Fruit fly (Drosophila melanogaster) whole organism, embryonic: ENCODE results near the gene CG6724.
A peak's percentile ranks its signal among the peaks of the same experiment; 100 is the strongest.

Experiments used
- Abd-B ChIP-seq: fragments of 200-800 bp; sonication (Bioruptor generic); optimal IDR thresholded peaks from 2 replicates; lab custom pipeline; 2018; ENCODE audit warnings: missing biosample characterization, mild to moderate bottlenecking, missing genetic modification characterization, moderate library complexity
- Ada2b ChIP-seq: fragments of 200-800 bp; sonication (Bioruptor generic); IDR thresholded peaks from 2 replicates; pipeline ENCODE4 v1.3.6; 2022; ENCODE audit warnings: missing biosample characterization, missing genetic modification characterization
- Asciz ChIP-seq: fragments of 200-800 bp; sonication (Bioruptor generic); optimal IDR thresholded peaks from 2 replicates; lab custom pipeline; 2017; ENCODE audit warnings: missing biosample characterization, mild to moderate bottlenecking, missing genetic modification characterization, missing genetic modification reagents
- Awh ChIP-seq: fragments of 200-800 bp; sonication (Bioruptor generic); IDR thresholded peaks from 2 replicates; pipeline ENCODE4, ENCODE4 v1.3.6; 2022; ENCODE audit warnings: missing biosample characterization, missing genetic modification characterization
- C15 ChIP-seq: fragments of 200-800 bp; sonication (Bioruptor generic); IDR thresholded peaks from 3 replicates; pipeline ENCODE4 v1.3.6; 2022; ENCODE audit warnings: missing biosample characterization, missing genetic modification characterization
- CG10321 ChIP-seq: fragments of 200-800 bp; sonication (Bioruptor generic); IDR thresholded peaks from 2 replicates; pipeline ENCODE4 v1.3.6; 2022; ENCODE audit warnings: missing biosample characterization, missing genetic modification characterization
- CG12219 ChIP-seq: fragments of 200-800 bp; sonication (Bioruptor generic); optimal IDR thresholded peaks from 3 replicates; lab custom pipeline; 2018; ENCODE audit warnings: missing biosample characterization, mild to moderate bottlenecking, missing genetic modification characterization
- CG12236 ChIP-seq: fragments of 200-800 bp; sonication (Bioruptor generic); optimal IDR thresholded peaks from 2 replicates; lab custom pipeline; 2016; ENCODE audit warnings: missing biosample characterization, missing genetic modification characterization
- CG12942 ChIP-seq: fragments of 200-800 bp; sonication (Bioruptor generic); optimal IDR thresholded peaks from 3 replicates; lab custom pipeline; 2016; ENCODE audit warnings: missing biosample characterization, missing genetic modification characterization
- CG15601 ChIP-seq: fragments of 200-800 bp; sonication (Bioruptor generic); optimal IDR thresholded peaks from 3 replicates; lab custom pipeline; 2019; ENCODE audit warnings: missing biosample characterization, mild to moderate bottlenecking, missing genetic modification characterization, moderate library complexity
- CG17361 ChIP-seq: fragments of 200-800 bp; sonication (Bioruptor generic); IDR thresholded peaks from 3 replicates; pipeline ENCODE4 v1.3.6; 2022; ENCODE audit warnings: missing biosample characterization, missing genetic modification characterization
- CG17829 ChIP-seq: fragments of 200-800 bp; optimal IDR thresholded peaks from 2 replicates; lab custom pipeline; 2019; ENCODE audit warnings: missing biosample characterization, mild to moderate bottlenecking, missing genetic modification characterization, moderate library complexity
- CG2202 ChIP-seq: fragments of 200-800 bp; sonication (Bioruptor generic); optimal IDR thresholded peaks from 2 replicates; lab custom pipeline; 2018; ENCODE audit warnings: missing biosample characterization, mild to moderate bottlenecking, missing genetic modification characterization
- CG2678 ChIP-seq: fragments of 200-800 bp; sonication (Bioruptor generic); optimal IDR thresholded peaks from 3 replicates; lab custom pipeline; 2019; ENCODE audit warnings: missing biosample characterization, mild to moderate bottlenecking, missing genetic modification characterization, moderate library complexity
- CG2889 ChIP-seq: fragments of 200-800 bp; sonication (Bioruptor generic); IDR thresholded peaks from 3 replicates; pipeline ENCODE4 v1.3.6; 2022; ENCODE audit warnings: missing biosample characterization, missing genetic modification characterization
- CG3726 ChIP-seq: fragments of 200-800 bp; sonication (Bioruptor generic); IDR thresholded peaks from 3 replicates; pipeline ENCODE4, ENCODE4 v1.3.6; 2022; ENCODE audit warnings: missing biosample characterization, missing genetic modification characterization
- CG3838 ChIP-seq: fragments of 200-800 bp; sonication (Bioruptor generic); optimal IDR thresholded peaks from 3 replicates; lab custom pipeline; 2016; ENCODE audit warnings: missing biosample characterization, missing genetic modification characterization
- CG4730 ChIP-seq: fragments of 200-800 bp; sonication (Bioruptor generic); IDR thresholded peaks from 2 replicates; pipeline ENCODE4 v1.3.6; 2022; ENCODE audit warnings: missing biosample characterization, missing genetic modification characterization
- CG7745 ChIP-seq: fragments of 200-800 bp; sonication (Bioruptor generic); optimal IDR thresholded peaks from 2 replicates; lab custom pipeline; 2018; ENCODE audit warnings: missing biosample characterization, mild to moderate bottlenecking, missing genetic modification characterization, moderate library complexity
- CG7928 ChIP-seq: fragments of 200-800 bp; sonication (Bioruptor generic); optimal IDR thresholded peaks from 2 replicates; lab custom pipeline; 2017; ENCODE audit warnings: missing biosample characterization, mild to moderate bottlenecking, missing genetic modification characterization
- CG8359 ChIP-seq: fragments of 200-800 bp; sonication (Bioruptor generic); optimal IDR thresholded peaks from 2 replicates; lab custom pipeline; 2017; ENCODE audit warnings: missing biosample characterization, mild to moderate bottlenecking, missing genetic modification characterization, borderline replicate concordance
- CG8944 ChIP-seq: fragments of 200-800 bp; sonication (Bioruptor generic); optimal IDR thresholded peaks from 3 replicates; lab custom pipeline; 2016; ENCODE audit warnings: missing biosample characterization, missing genetic modification characterization
- CHES-1-like ChIP-seq: fragments of 200-800 bp; sonication (Bioruptor generic); optimal IDR thresholded peaks from 2 replicates; lab custom pipeline; 2016; ENCODE audit warnings: missing biosample characterization, missing genetic modification characterization
- CkIIα-i1 ChIP-seq: fragments of 200-800 bp; sonication (Bioruptor generic); IDR thresholded peaks from 2 replicates; pipeline ENCODE4 v1.3.6; 2022; ENCODE audit warnings: missing biosample characterization, missing genetic modification characterization
- Dp ChIP-seq: fragments of 200-800 bp; sonication (Bioruptor generic); optimal IDR thresholded peaks from 2 replicates; lab custom pipeline; 2018; ENCODE audit warnings: missing biosample characterization, mild to moderate bottlenecking, missing genetic modification characterization, moderate library complexity
- Fer3 ChIP-seq: fragments of 200-800 bp; sonication (Bioruptor generic); optimal IDR thresholded peaks from 2 replicates; lab custom pipeline; 2018; ENCODE audit warnings: missing biosample characterization, mild to moderate bottlenecking, missing genetic modification characterization, moderate library complexity
- HmgD ChIP-seq: fragments of 200-800 bp; sonication (Bioruptor generic); optimal IDR thresholded peaks from 3 replicates; lab custom pipeline; 2016; ENCODE audit warnings: missing biosample characterization, missing genetic modification characterization
- Hmr ChIP-seq: fragments of 200-800 bp; sonication (Bioruptor generic); optimal IDR thresholded peaks from 3 replicates; lab custom pipeline; 2017; ENCODE audit warnings: mild to moderate bottlenecking, missing biosample characterization, missing genetic modification reagents, missing genetic modification characterization
- Hr3 ChIP-seq: fragments of 200-800 bp; sonication (Bioruptor generic); optimal IDR thresholded peaks from 3 replicates; lab custom pipeline; 2016; ENCODE audit warnings: missing biosample characterization, missing genetic modification characterization
- Mad ChIP-seq: fragments of 200-800 bp; sonication (Bioruptor generic); optimal IDR thresholded peaks from 2 replicates; lab custom pipeline; 2016; ENCODE audit warnings: missing biosample characterization, missing genetic modification characterization
- NfI ChIP-seq: fragments of 200-800 bp; sonication (Bioruptor generic); optimal IDR thresholded peaks from 3 replicates; lab custom pipeline; 2018; ENCODE audit warnings: missing biosample characterization, mild to moderate bottlenecking, missing genetic modification characterization, moderate library complexity
- Opbp ChIP-seq: fragments of 200-800 bp; sonication (Bioruptor generic); IDR thresholded peaks from 3 replicates; pipeline ENCODE4 v1.3.6; 2022; ENCODE audit warnings: missing biosample characterization, missing genetic modification characterization; ENCODE audit not compliant: partially characterized antibody
- Six4 ChIP-seq: fragments of 200-800 bp; sonication (Bioruptor generic); optimal IDR thresholded peaks from 2 replicates; lab custom pipeline; 2016; ENCODE audit warnings: missing biosample characterization, missing genetic modification characterization
- YL-1 ChIP-seq: fragments of 200-800 bp; sonication (Bioruptor generic); optimal IDR thresholded peaks from 3 replicates; lab custom pipeline; 2017; ENCODE audit warnings: missing biosample characterization, mild to moderate bottlenecking, missing genetic modification characterization
- ac ChIP-seq: fragments of 200-800 bp; sonication (Bioruptor generic); optimal IDR thresholded peaks from 3 replicates; lab custom pipeline; 2017; ENCODE audit warnings: missing biosample characterization, mild to moderate bottlenecking, missing genetic modification characterization
- amos ChIP-seq: fragments of 200-800 bp; sonication (Bioruptor generic); IDR thresholded peaks from 2 replicates; pipeline ENCODE4 v1.3.6; 2022; ENCODE audit warnings: missing biosample characterization, missing genetic modification characterization; ENCODE audit not compliant: partially characterized antibody
- ase ChIP-seq: fragments of 200-800 bp; sonication (Bioruptor generic); IDR thresholded peaks from 3 replicates; pipeline ENCODE4 v1.3.6; 2022; ENCODE audit warnings: missing biosample characterization, missing genetic modification characterization
- btn ChIP-seq: fragments of 200-800 bp; sonication (Bioruptor generic); optimal IDR thresholded peaks from 2 replicates; lab custom pipeline; 2016; ENCODE audit warnings: missing biosample characterization, missing genetic modification characterization
- cas ChIP-seq: fragments of 200-800 bp; sonication (Bioruptor generic); IDR thresholded peaks from 2 replicates; pipeline ENCODE4 v1.3.6; 2022; ENCODE audit warnings: missing biosample characterization, missing genetic modification characterization
- dan ChIP-seq: fragments of 200-800 bp; sonication (Bioruptor generic); IDR thresholded peaks from 2 replicates; pipeline ENCODE4 v1.3.6; 2022; ENCODE audit warnings: missing biosample characterization, missing genetic modification characterization
- ems ChIP-seq: fragments of 200-800 bp; sonication (Bioruptor generic); optimal IDR thresholded peaks from 3 replicates; lab custom pipeline; 2016; ENCODE audit warnings: missing biosample characterization, missing genetic modification characterization
- fd96Cb ChIP-seq: fragments of 200-800 bp; sonication (Bioruptor generic); optimal IDR thresholded peaks from 2 replicates; lab custom pipeline; 2018; ENCODE audit warnings: missing biosample characterization, mild to moderate bottlenecking, missing genetic modification characterization, moderate library complexity
- gce ChIP-seq: fragments of 200-800 bp; sonication (Bioruptor generic); IDR thresholded peaks from 3 replicates; pipeline ENCODE4 v1.3.6; 2022; ENCODE audit warnings: missing biosample characterization, missing genetic modification characterization
- hth ChIP-seq: fragments of >200 bp; optimal IDR thresholded peaks from 2 replicates; lab custom pipeline; 2017; ENCODE audit warnings: inconsistent platforms
- lola ChIP-seq, 3 experiments: fragments of >200 bp in 2 of 3; fragments of 200-800 bp in 1 of 3; sonication (Bioruptor generic) in 1 of 3; optimal IDR thresholded peaks; 2 replicates each; lab custom pipeline; 2017 to 2019; ENCODE audit warnings: missing biosample characterization in 3 of 3, missing genetic modification characterization in 3 of 3, mild to moderate bottlenecking in 1 of 3, moderate library complexity in 1 of 3
- nerfin-2 ChIP-seq: fragments of 200-800 bp; sonication (Bioruptor generic); IDR thresholded peaks from 2 replicates; pipeline ENCODE4 v1.3.6; 2022; ENCODE audit warnings: missing biosample characterization, missing genetic modification characterization; ENCODE audit not compliant: partially characterized antibody
- pb ChIP-seq: fragments of 200-800 bp; sonication (Bioruptor generic); optimal IDR thresholded peaks from 3 replicates; lab custom pipeline; 2016; ENCODE audit warnings: missing biosample characterization, missing genetic modification characterization
- sd ChIP-seq: fragments of 200-800 bp; sonication (Bioruptor generic); optimal IDR thresholded peaks from 3 replicates; lab custom pipeline; 2018; ENCODE audit warnings: missing biosample characterization, mild to moderate bottlenecking, missing genetic modification characterization, moderate library complexity
- stwl ChIP-seq: fragments of 200-800 bp; sonication (Bioruptor generic); optimal IDR thresholded peaks from 3 replicates; lab custom pipeline; 2018; ENCODE audit warnings: missing biosample characterization, mild to moderate bottlenecking, missing genetic modification characterization, moderate library complexity
- sug ChIP-seq: fragments of 200-800 bp; optimal IDR thresholded peaks from 2 replicates; lab custom pipeline; 2019; ENCODE audit warnings: missing biosample characterization, mild to moderate bottlenecking, missing genetic modification characterization, moderate library complexity

Gene CG6724

DNA sequence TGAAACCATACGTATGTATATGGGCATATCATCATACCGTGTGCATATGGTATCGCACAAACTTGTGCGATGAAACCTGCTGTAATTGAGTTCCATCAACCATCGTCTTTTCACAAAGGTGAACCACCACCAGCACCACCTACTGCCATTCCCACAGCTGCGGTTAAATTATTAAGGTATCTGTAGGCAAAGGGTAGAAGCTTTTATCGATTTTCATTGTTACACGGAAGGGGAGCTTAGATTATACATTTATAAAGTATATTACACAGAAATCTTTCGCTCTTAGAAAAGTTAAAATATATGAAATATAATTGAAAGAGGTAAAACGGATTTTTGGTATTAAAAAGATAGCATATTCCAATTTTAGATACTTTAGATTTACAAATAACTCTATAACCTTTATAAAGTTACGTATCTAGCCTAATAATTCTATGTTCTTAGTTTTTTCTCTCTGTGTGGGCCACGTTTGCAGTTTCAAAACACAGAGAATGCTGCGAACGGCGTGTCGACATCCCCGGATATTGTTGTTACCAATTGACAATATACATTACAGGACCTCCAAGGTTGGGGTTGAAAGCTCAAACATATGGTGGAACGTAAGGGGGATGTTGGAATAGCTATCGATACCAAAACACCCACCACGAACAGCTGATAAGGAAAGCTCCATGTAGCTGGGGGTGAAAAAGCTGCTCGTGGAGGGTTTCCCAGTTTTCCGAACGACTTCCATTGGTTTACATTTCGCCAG, 9.2 kb downstream of the CG6724 start, which contains the start of gene CG6495 (continued):
- TF ChIP-seq fd96Cb (tag; lab: Kevin White, UChicago) (peak; percentile 47), stwl (tag; lab: Kevin White, UChicago) (no peak), CHES-1-like (GFP tag; lab: Kevin White, UChicago) (no peak), CG4730 (GFP tag; lab: Robert Waterston, UW) (no peak), CG12942 (GFP tag; lab: Kevin White, UChicago) (no peak), Fer3 (tag; lab: Kevin White, UChicago) (peak; percentile 56), CkIIα-i1 (GFP tag; lab: Robert Waterston, UW) (no peak), CG2889 (GFP tag; lab: Robert Waterston, UW) (no peak), Mad (GFP tag; lab: Kevin White, UChicago) (no peak), ase (GFP tag; lab: Robert Waterston, UW) (no peak), amos (no peak), CG8359 (GFP tag; lab: Kevin White, UChicago) (no peak), C15 (no peak), CG17361 (peak; percentile 58; the same call in 2 of the 3 replicates), btn (GFP tag; lab: Kevin White, UChicago) (no peak), Asciz (GFP tag; lab: Kevin White, UChicago) (no peak), sug (tag; lab: Kevin White, UChicago) (peak; percentile 28), pb (no peak), CG12219 (GFP tag; lab: Kevin White, UChicago) (no peak), NfI (GFP tag; lab: Kevin White, UChicago) (no peak), CG7745 (tag; lab: Kevin White, UChicago) (no peak), ac (no peak), CG12236 (GFP tag; lab: Kevin White, UChicago) (no peak), CG17829 (peak; percentile 36), gce (GFP tag; lab: Robert Waterston, UW) (no peak), hth (lab: Kevin White, UChicago) (no peak), CG10321 (GFP tag; lab: Robert Waterston, UW) (no peak), CG3838 (GFP tag; lab: Kevin White, UChicago) (no peak), CG7928 (GFP tag; lab: Kevin White, UChicago) (no peak), CG2678 (peak; percentile 85), HmgD (GFP tag; lab: Kevin White, UChicago) (no peak), Opbp (GFP tag; lab: Robert Waterston, UW) (no peak), CG2202 (no peak), Ada2b (GFP tag; lab: Robert Waterston, UW) (peak; percentile 46; the same call in 1 of the 2 replicates), Six4 (GFP tag; lab: Kevin White, UChicago) (peak; percentile 32), ems (GFP tag; lab: Kevin White, UChicago) (peak; percentile 5), cas (no peak), lola (GFP tag; optimal IDR thresholded peaks at IDR 0.05; lab: Kevin White, UChicago) (peak in 1 of 3 experiments; percentile 18), YL-1 (GFP tag; lab: Kevin White, UChicago) (no peak), sd (no peak), CG8944 (GFP tag; lab: Kevin White, UChicago) (no peak), Abd-B (GFP tag; lab: Kevin White, UChicago) (no peak), Dp (no peak), nerfin-2 (no peak), Hr3 (GFP tag; lab: Kevin White, UChicago) (peak; percentile 5), Hmr (GFP tag; lab: Kevin White, UChicago) (peak; percentile 67), CG15601 (peak; percentile 49), Awh (GFP tag; lab: Robert Waterston, UW) (peak; percentile 51), CG3726 (GFP tag; lab: Robert Waterston, UW) (no peak), dan (GFP tag; lab: Robert Waterston, UW) (no peak)
